Worm (Caenorhabditis elegans) whole organism, midembryonic: ENCODE measurements around the gene F53H2.3.

Experiments used
- cog-1 ChIP-seq: sonication (generic microtip); optimal IDR thresholded peaks from 2 replicates; lab custom pipeline; 2016; ENCODE audit warnings: missing genetic modification characterization, missing compliant biosample characterization
- flt-1 ChIP-seq: fragments of 200-800 bp; sonication (Bioruptor generic); IDR thresholded peaks from 2 replicates; pipeline ENCODE4 v1.3.6; 2022; ENCODE audit warnings: missing genetic modification characterization, missing compliant biosample characterization
- klf-2 ChIP-seq: fragments of 200-800 bp; sonication (Bioruptor generic); conservative IDR thresholded peaks from 2 replicates; pipeline ENCODE4 v1.3.6; 2022; ENCODE audit warnings: missing genetic modification reagents, missing genetic modification characterization, missing compliant biosample characterization
- med-1 ChIP-seq: sonication (generic microtip); optimal IDR thresholded peaks from 2 replicates; lab custom pipeline; 2017; ENCODE audit warnings: missing genetic modification characterization, mild to moderate bottlenecking, missing compliant biosample characterization, antibody characterized with exemption, missing genetic modification reagents; ENCODE audit not compliant: insufficient read depth

ce11 chrV:20417809-20418208, 6.2 kb upstream of the F53H2.3 start:
- no peak for TF ChIP-seq flt-1 (GFP tag; lab: Robert Waterston, UW)
- TF ChIP-seq klf-2 (GFP tag; lab: Robert Waterston, UW) = no peak
- no peak for TF ChIP-seq med-1 (GFP tag; lab: Kevin White, UChicago)
- TF ChIP-seq cog-1 = no peak
